Fruit fly (Drosophila melanogaster): Measurements from ENCODE around the gene trbd.

DNA sequence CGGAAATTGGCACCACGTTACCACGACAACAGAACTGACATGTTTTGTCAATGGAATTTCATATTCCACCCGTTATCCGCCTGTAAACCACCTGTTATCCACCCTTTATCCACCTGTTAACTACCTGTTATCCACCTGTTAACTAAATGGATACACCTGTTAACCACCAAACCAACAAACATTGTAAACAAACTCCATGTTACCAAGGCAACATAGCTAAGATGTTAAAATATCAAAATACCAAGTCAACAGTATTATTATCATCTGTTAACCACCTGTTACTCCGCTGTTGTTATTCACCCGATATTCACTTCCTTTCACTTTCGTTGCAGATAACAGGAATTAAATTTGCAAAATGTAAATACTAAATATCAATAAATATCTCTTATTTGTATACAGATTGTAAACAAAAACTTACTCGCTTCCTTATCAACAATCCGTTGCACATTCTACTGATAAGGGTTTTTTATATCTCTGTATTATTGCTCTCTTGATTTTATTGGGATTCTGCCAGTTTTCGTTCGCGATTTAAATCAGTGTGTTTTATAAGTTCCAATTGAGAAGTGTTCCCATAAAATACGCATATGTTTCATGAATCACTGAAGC is 35.8 kb downstream of the trbd start, which contains the start of gene Nepl12:
- no peak for TF ChIP-seq sage (GFP tag; optimal IDR thresholded peaks at IDR 0.05)
- TF ChIP-seq pan (optimal IDR thresholded peaks at IDR 0.05) = no peak
- peak; percentile 61 for TF ChIP-seq ey (GFP tag; optimal IDR thresholded peaks at IDR 0.05)
- no peak for TF ChIP-seq brk (GFP tag; optimal IDR thresholded peaks at IDR 0.05)
- peak in 1 of 2 experiments; percentile 36 for TF ChIP-seq foxo (GFP tag; optimal IDR thresholded peaks at IDR 0.05)
- TF ChIP-seq OdsH (GFP tag; optimal IDR thresholded peaks at IDR 0.05) = peak; percentile 19

Data from whole organism, wandering third instar larva.